Fruit fly (Drosophila melanogaster) whole organism, pupa: ENCODE results near the gene pico.

ENCODE experiments used
- CG10348 ChIP-seq: fragments of 200-800 bp; sonication (Bioruptor generic); IDR thresholded peaks from 2 replicates; pipeline ENCODE4 v1.3.6; 2022; ENCODE audit warnings: missing biosample characterization, missing genetic modification characterization
- CG12605 ChIP-seq: fragments of 200-800 bp; sonication (Bioruptor generic); IDR thresholded peaks from 2 replicates; pipeline ENCODE4 v1.3.6; 2022; ENCODE audit warnings: missing biosample characterization, missing genetic modification characterization
- CG13204 ChIP-seq: fragments of 200-800 bp; sonication (Bioruptor generic); optimal IDR thresholded peaks from 2 replicates; lab custom pipeline; 2018; ENCODE audit warnings: missing biosample characterization, mild to moderate bottlenecking, missing genetic modification characterization, moderate library complexity
- CG14655 ChIP-seq: fragments of 200-800 bp; sonication (Bioruptor generic); optimal IDR thresholded peaks from 3 replicates; lab custom pipeline; 2017; ENCODE audit warnings: mild to moderate bottlenecking, missing biosample characterization, missing genetic modification reagents, missing genetic modification characterization
- CG15710 ChIP-seq: fragments of 200-800 bp; sonication (Bioruptor generic); optimal IDR thresholded peaks from 2 replicates; lab custom pipeline; 2018; ENCODE audit warnings: missing biosample characterization, mild to moderate bottlenecking, missing genetic modification characterization, moderate library complexity
- CG17806 ChIP-seq: fragments of 200-800 bp; sonication (Bioruptor generic); optimal IDR thresholded peaks from 2 replicates; lab custom pipeline; 2018; ENCODE audit warnings: missing biosample characterization, mild to moderate bottlenecking, missing genetic modification characterization, moderate library complexity
- CG32121 ChIP-seq: fragments of 200-800 bp; sonication (Bioruptor generic); IDR thresholded peaks from 2 replicates; pipeline ENCODE4 v1.3.6; 2022; ENCODE audit warnings: missing biosample characterization, missing genetic modification characterization
- CG34367 ChIP-seq: fragments of 200-800 bp; sonication (Bioruptor generic); optimal IDR thresholded peaks from 2 replicates; lab custom pipeline; 2018; ENCODE audit warnings: missing biosample characterization, mild to moderate bottlenecking, missing genetic modification characterization
- CG4496 ChIP-seq: fragments of 200-800 bp; sonication (Bioruptor generic); IDR thresholded peaks from 3 replicates; pipeline ENCODE4 v1.3.6; 2022; ENCODE audit warnings: missing biosample characterization, missing genetic modification characterization
- CG8159 ChIP-seq: fragments of 200-800 bp; sonication (Bioruptor generic); optimal IDR thresholded peaks from 3 replicates; lab custom pipeline; 2018; ENCODE audit warnings: missing biosample characterization, mild to moderate bottlenecking, missing genetic modification characterization, moderate library complexity
- CG8301 ChIP-seq: fragments of 200-800 bp; sonication (Bioruptor generic); optimal IDR thresholded peaks from 2 replicates; lab custom pipeline; 2018; ENCODE audit warnings: missing biosample characterization, mild to moderate bottlenecking, missing genetic modification characterization
- CG9948 ChIP-seq: fragments of 200-800 bp; sonication (Bioruptor generic); optimal IDR thresholded peaks from 2 replicates; lab custom pipeline; 2018; ENCODE audit warnings: missing biosample characterization, mild to moderate bottlenecking, missing genetic modification characterization, moderate library complexity
- D1 ChIP-seq: fragments of 200-800 bp; sonication (Bioruptor generic); optimal IDR thresholded peaks from 2 replicates; lab custom pipeline; 2018; ENCODE audit warnings: missing biosample characterization, mild to moderate bottlenecking, missing genetic modification characterization, moderate library complexity
- EcR ChIP-seq: fragments of 200-800 bp; sonication (Bioruptor generic); optimal IDR thresholded peaks from 3 replicates; lab custom pipeline; 2019; ENCODE audit warnings: missing biosample characterization, missing genetic modification characterization, mild to moderate bottlenecking, moderate library complexity, missing genetic modification reagents
- Ets98B ChIP-seq: fragments of 200-800 bp; sonication (Bioruptor generic); IDR thresholded peaks from 2 replicates; pipeline ENCODE4 v1.3.6; 2022; ENCODE audit warnings: missing biosample characterization, missing genetic modification characterization
- Pif1A ChIP-seq: fragments of 200-800 bp; sonication (Bioruptor generic); optimal IDR thresholded peaks from 3 replicates; lab custom pipeline; 2016; ENCODE audit warnings: missing biosample characterization, missing genetic modification characterization
- Pif1B ChIP-seq: fragments of 200-800 bp; sonication (Bioruptor generic); optimal IDR thresholded peaks from 3 replicates; lab custom pipeline; 2016; ENCODE audit warnings: missing biosample characterization, missing genetic modification characterization
- Snoo ChIP-seq: fragments of 200-800 bp; sonication (Bioruptor generic); optimal IDR thresholded peaks from 3 replicates; lab custom pipeline; 2017; ENCODE audit warnings: missing biosample characterization, mild to moderate bottlenecking, missing genetic modification characterization, inconsistent platforms
- fd96Ca ChIP-seq: fragments of 200-800 bp; sonication (Bioruptor generic); IDR thresholded peaks from 3 replicates; pipeline ENCODE4 v1.3.6; 2022; ENCODE audit warnings: missing biosample characterization, missing genetic modification characterization
- gl ChIP-seq: fragments of 200-800 bp; sonication (Bioruptor generic); optimal IDR thresholded peaks from 2 replicates; lab custom pipeline; 2018; ENCODE audit warnings: missing biosample characterization, mild to moderate bottlenecking, missing genetic modification characterization
- rn ChIP-seq: fragments of 200-800 bp; sonication (Bioruptor generic); IDR thresholded peaks from 2 replicates; pipeline ENCODE4 v1.3.6; 2022; ENCODE audit warnings: missing biosample characterization, missing genetic modification characterization

Gene pico

DNA sequence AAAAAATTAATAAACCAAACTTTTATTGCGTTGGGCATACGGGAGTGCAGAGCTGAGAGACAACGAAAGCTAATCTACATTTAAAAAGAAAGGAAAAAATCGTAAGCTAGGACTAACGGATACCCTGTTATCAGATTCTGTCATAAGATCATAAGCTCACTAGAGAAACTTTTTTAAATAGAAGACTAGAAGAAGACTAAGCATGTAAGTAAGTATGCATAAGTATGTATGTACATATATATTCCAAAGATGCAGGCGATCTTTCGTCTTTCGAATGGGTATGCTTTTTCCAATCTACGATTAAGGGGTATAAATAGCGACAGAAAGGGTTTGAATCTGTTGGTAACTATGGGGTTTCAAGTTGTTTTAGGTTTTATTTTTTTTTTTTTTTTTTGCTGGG, 67.0 kb downstream of the pico start:
- TF ChIP-seq CG10348 (GFP tag; lab: Robert Waterston, UW) (no peak), CG8301 (peak; percentile 1), EcR (GFP tag; lab: Kevin White, UChicago) (no peak), Pif1A (GFP tag; lab: Kevin White, UChicago) (peak; percentile 18), CG17806 (peak; percentile 47), Snoo (tag; lab: Kevin White, UChicago) (no peak), CG14655 (GFP tag; lab: Kevin White, UChicago) (peak; percentile 27), Ets98B (GFP tag; lab: Robert Waterston, UW) (no peak), CG8159 (peak; percentile 42), D1 (tag; lab: Kevin White, UChicago) (no peak), CG13204 (GFP tag; lab: Kevin White, UChicago) (no peak), rn (no peak), CG15710 (tag; lab: Kevin White, UChicago) (peak; percentile 46), gl (tag; lab: Kevin White, UChicago) (no peak), fd96Ca (GFP tag; lab: Robert Waterston, UW) (no peak), CG32121 (GFP tag; lab: Robert Waterston, UW) (no peak), CG34367 (tag; lab: Kevin White, UChicago) (peak; percentile 38), CG12605 (peak; percentile 15; the same call in 1 of the 2 replicates), Pif1B (GFP tag; lab: Kevin White, UChicago) (no peak), CG9948 (peak; percentile 50), CG4496 (GFP tag; lab: Robert Waterston, UW) (0 out of 3 replicates have a peak, but pooled peaks have one; percentile 27)
- TF ChIP-seq, all 21 proteins: peak for 10

DNA sequence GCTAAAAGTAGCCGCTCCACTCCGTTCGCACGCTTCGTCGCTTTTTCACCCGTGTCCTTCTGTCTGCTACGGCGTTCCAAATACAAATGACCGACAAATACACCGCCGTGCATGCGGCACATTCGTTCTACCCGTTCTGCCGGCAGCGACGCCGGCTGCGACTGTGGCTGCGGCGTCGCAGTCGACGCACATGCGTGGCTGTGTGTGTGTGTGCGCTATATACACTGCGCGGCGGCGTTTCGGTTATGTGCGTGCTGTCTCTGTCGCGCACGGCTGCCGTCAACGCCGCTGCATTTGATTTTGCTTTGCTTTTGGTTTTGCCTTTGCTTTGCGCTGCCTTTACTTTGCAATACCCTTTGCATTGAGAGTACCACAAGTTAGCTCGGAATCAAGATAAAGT, 68.4 kb downstream of the pico start, which contains the start of gene zld:
zld (minus strand) TSS at position 92 of the 400 bp plus-strand sequence.
- TF ChIP-seq D1 (tag; lab: Kevin White, UChicago) (no peak), CG13204 (GFP tag; lab: Kevin White, UChicago) (peak; percentile 81), CG4496 (GFP tag; lab: Robert Waterston, UW) (peak; percentile 56; the same call in 2 of the 3 replicates), CG9948 (no peak)

DNA sequence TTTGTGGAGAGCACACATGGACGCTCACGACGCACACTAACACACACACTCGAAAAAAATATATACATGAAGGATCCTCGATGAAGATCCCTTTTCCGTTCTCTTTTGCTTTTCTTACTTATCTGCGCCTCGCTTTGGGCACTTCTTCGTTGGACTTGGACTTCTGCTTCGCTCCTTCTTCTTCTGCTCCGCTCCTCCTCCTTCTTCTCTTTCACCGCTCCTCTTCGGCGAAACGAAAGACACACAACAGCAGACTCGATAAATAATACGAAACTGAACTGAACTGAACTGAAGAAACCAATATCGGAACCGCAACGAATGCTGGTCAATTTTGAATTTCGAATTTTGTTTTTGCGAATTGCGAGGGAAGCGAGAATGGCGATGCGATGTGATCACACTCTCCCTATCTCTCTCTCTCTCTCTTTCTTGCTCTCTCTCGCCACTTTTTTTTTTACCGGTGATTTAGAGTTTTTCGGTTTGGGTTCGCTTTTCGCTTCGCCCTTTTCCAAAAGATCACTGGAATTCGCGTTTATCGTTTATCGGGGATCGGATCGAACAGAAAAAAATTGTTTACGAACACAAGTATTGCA, 69.0 kb downstream of the pico start:
- TF ChIP-seq CG10348 (GFP tag; lab: Robert Waterston, UW) (no peak), CG12605 (no peak), CG13204 (GFP tag; lab: Kevin White, UChicago) (no peak), Pif1B (GFP tag; lab: Kevin White, UChicago) (no peak), Snoo (tag; lab: Kevin White, UChicago) (no peak), D1 (tag; lab: Kevin White, UChicago) (no peak), CG17806 (no peak), CG4496 (GFP tag; lab: Robert Waterston, UW) (no peak), CG8301 (no peak), rn (no peak), fd96Ca (GFP tag; lab: Robert Waterston, UW) (no peak), EcR (GFP tag; lab: Kevin White, UChicago) (no peak), gl (tag; lab: Kevin White, UChicago) (no peak), CG9948 (no peak), CG32121 (GFP tag; lab: Robert Waterston, UW) (no peak), CG8159 (no peak)

DNA sequence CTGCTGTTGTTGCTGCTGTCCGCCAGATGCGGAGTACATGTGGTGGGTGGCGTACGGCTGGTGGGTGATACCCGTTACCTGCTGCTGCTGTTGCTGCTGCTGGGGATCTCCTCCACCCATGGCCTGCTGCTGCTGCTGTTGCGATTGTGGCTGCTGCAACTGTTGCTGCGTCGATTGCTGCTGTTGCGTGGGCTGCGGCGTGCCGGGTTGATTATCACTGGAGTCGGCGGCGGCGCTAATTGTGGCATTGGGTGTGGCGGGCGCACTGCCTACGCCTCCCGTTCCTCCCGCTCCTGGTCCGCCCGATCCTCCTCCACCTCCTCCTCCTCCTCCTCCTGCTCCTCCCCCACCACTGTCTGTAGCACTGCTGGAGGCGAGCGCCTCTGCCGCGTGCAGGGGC, 70.0 kb downstream of the pico start:
- no peak for TF ChIP-seq CG12605
- no peak for TF ChIP-seq rn
- no peak for TF ChIP-seq EcR (GFP tag; lab: Kevin White, UChicago)
- no peak for TF ChIP-seq Ets98B (GFP tag; lab: Robert Waterston, UW)
- TF ChIP-seq CG34367 (tag; lab: Kevin White, UChicago), result no peak
- no peak for TF ChIP-seq CG9948
- TF ChIP-seq Pif1A (GFP tag; lab: Kevin White, UChicago), result no peak
- TF ChIP-seq fd96Ca (GFP tag; lab: Robert Waterston, UW), result no peak
- no peak for TF ChIP-seq Snoo (tag; lab: Kevin White, UChicago)
- TF ChIP-seq CG8159, result no peak
- no peak for TF ChIP-seq CG13204 (GFP tag; lab: Kevin White, UChicago)
- TF ChIP-seq CG14655 (GFP tag; lab: Kevin White, UChicago), result no peak
- no peak for TF ChIP-seq D1 (tag; lab: Kevin White, UChicago)
- TF ChIP-seq CG4496 (GFP tag; lab: Robert Waterston, UW), result no peak
- no peak for TF ChIP-seq Pif1B (GFP tag; lab: Kevin White, UChicago)
- no peak for TF ChIP-seq CG17806
- TF ChIP-seq CG8301, result no peak
- TF ChIP-seq CG10348 (GFP tag; lab: Robert Waterston, UW), result no peak
